Worm (Caenorhabditis elegans) whole organism, L4/young adult: Measurements from ENCODE around the gene B0563.5.

Experiments used
- W03F9.2 ChIP-seq: fragments of 150-350 bp; optimal IDR thresholded peaks from 2 replicates; lab custom pipeline; 2014; ENCODE audit warnings: missing biosample characterization, missing genetic modification characterization
- dao-5 ChIP-seq: sonication (generic microtip); optimal IDR thresholded peaks from 2 replicates; lab custom pipeline; 2016; ENCODE audit warnings: missing genotype, missing genetic modification characterization, moderate library complexity, missing compliant biosample characterization
- him-1 ChIP-seq: sonication (generic microtip); optimal IDR thresholded peaks from 2 replicates; lab custom pipeline; 2016; ENCODE audit warnings: missing genotype, missing genetic modification reagents, missing genetic modification characterization, missing compliant biosample characterization

ce11 chrX:9103048-9103447 is 42.9 kb upstream of the B0563.5 start:
- TF ChIP-seq dao-5 (tag; lab: Kevin White, UChicago): no peak
- TF ChIP-seq W03F9.2 (tag; lab: Kevin White, UChicago): no peak
- no peak for TF ChIP-seq him-1 (tag; lab: Kevin White, UChicago)
